Fruit fly (Drosophila melanogaster): ENCODE data around the gene Non2.

Gene Non2

DNA sequence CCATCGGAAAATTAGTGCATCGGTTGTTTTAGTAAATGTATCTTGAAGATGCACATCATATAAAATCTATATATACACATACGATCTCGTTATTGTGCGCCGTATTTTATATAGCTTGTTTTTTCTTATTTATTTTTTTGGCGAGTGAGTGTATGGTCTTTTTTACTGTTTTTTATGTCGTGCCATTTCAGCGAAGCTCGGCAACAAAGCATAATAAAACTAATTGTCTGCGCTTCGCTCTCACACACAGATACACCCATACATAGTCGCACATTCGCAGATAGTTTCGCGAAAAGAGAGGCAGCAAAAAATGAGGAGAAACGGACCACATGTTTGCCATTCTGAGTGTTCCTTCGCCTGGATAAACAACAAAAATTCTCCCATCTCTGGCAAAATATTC is 51.1 kb downstream of the Non2 start:
- TF ChIP-seq Drgx (GFP tag; IDR thresholded peaks at IDR 0.05) (peak; percentile 63; the same call in 1 of the 2 replicates), nom (GFP tag; optimal IDR thresholded peaks at IDR 0.05) (peak; percentile 82), sens (GFP tag) (peak; percentile 35), Doc3 (GFP tag; IDR thresholded peaks at IDR 0.05; ENCODE audit: partially characterized antibody) (no peak), bsh (GFP tag; optimal IDR thresholded peaks at IDR 0.05) (peak in 1 of 2 experiments; percentile 55), Sox102F (GFP tag; optimal IDR thresholded peaks at IDR 0.05) (no peak)

All from whole organism, embryonic.